Worm (Caenorhabditis elegans) whole organism, late embryonic: ENCODE results near the gene Y67H2A.7.
A peak's percentile ranks its signal among the peaks of the same experiment; 100 is the strongest.

Experiments
- C08G9.2 ChIP-seq: sonication (generic microtip); optimal IDR thresholded peaks from 2 replicates; lab custom pipeline; 2016; ENCODE audit warnings: mild to moderate bottlenecking, missing genetic modification characterization, moderate library complexity, missing compliant biosample characterization
- K09A11.1 ChIP-seq: sonication (generic microtip); optimal IDR thresholded peaks from 2 replicates; lab custom pipeline; 2017; ENCODE audit warnings: antibody characterized with exemption, mild to moderate bottlenecking, missing genetic modification characterization, missing compliant biosample characterization; ENCODE audit not compliant: insufficient read depth
- T23F11.4 ChIP-seq: fragments of 200-800 bp; sonication (Bioruptor generic); optimal IDR thresholded peaks from 2 replicates; lab custom pipeline; 2018; ENCODE audit warnings: mild to moderate bottlenecking, missing genetic modification characterization, missing compliant biosample characterization
- Y22D7AL.16 ChIP-seq: sonication (generic microtip); optimal IDR thresholded peaks from 2 replicates; lab custom pipeline; 2016; ENCODE audit warnings: missing genetic modification characterization, missing compliant biosample characterization
- ahr-1 ChIP-seq: sonication (generic microtip); optimal IDR thresholded peaks from 2 replicates; lab custom pipeline; 2016; ENCODE audit warnings: missing genetic modification characterization, missing compliant biosample characterization
- ama-1 ChIP-seq: fragments of 150-350 bp; optimal IDR thresholded peaks from 2 replicates; lab custom pipeline; 2014
- ceh-18 ChIP-seq: sonication (generic microtip); optimal IDR thresholded peaks from 2 replicates; lab custom pipeline; 2016; ENCODE audit warnings: missing genetic modification characterization, missing compliant biosample characterization
- ceh-19 ChIP-seq: fragments of 200-800 bp; sonication (Bioruptor generic); optimal IDR thresholded peaks from 2 replicates; lab custom pipeline; 2018; ENCODE audit warnings: mild to moderate bottlenecking, missing genetic modification characterization, missing compliant biosample characterization
- ceh-22 ChIP-seq: sonication (generic microtip); optimal IDR thresholded peaks from 2 replicates; lab custom pipeline; 2017; ENCODE audit warnings: missing biosample characterization, missing genetic modification characterization
- ceh-31 ChIP-seq: sonication (generic microtip); optimal IDR thresholded peaks from 2 replicates; lab custom pipeline; 2016; ENCODE audit warnings: missing genetic modification characterization, missing compliant biosample characterization
- ceh-48 ChIP-seq: sonication (generic microtip); optimal IDR thresholded peaks from 2 replicates; lab custom pipeline; 2016; ENCODE audit warnings: missing genetic modification characterization, inconsistent platforms, missing compliant biosample characterization
- ceh-6 ChIP-seq: fragments of 200-800 bp; sonication (Bioruptor generic); optimal IDR thresholded peaks from 2 replicates; lab custom pipeline; 2018; ENCODE audit warnings: mild to moderate bottlenecking, missing genetic modification characterization, missing compliant biosample characterization
- dve-1 ChIP-seq: sonication (generic microtip); optimal IDR thresholded peaks from 2 replicates; lab custom pipeline; 2017; ENCODE audit warnings: antibody characterized with exemption, mild to moderate bottlenecking, missing genetic modification characterization, missing compliant biosample characterization
- elt-2 ChIP-seq: sonication (generic microtip); optimal IDR thresholded peaks from 2 replicates; lab custom pipeline; 2016; ENCODE audit warnings: missing genetic modification reagents, missing genetic modification characterization, missing compliant biosample characterization
- elt-4 ChIP-seq: sonication (generic microtip); optimal IDR thresholded peaks from 2 replicates; lab custom pipeline; 2016; ENCODE audit warnings: missing genetic modification characterization, missing compliant biosample characterization
- eyg-1 ChIP-seq: sonication (generic microtip); optimal IDR thresholded peaks from 2 replicates; lab custom pipeline; 2016; ENCODE audit warnings: missing genotype, missing genetic modification characterization, missing compliant biosample characterization
- fkh-6 ChIP-seq: sonication (generic microtip); optimal IDR thresholded peaks from 2 replicates; lab custom pipeline; 2016; ENCODE audit warnings: missing genetic modification characterization, missing compliant biosample characterization
- hlh-13 ChIP-seq: fragments of 200-800 bp; sonication (Bioruptor generic); optimal IDR thresholded peaks from 2 replicates; lab custom pipeline; 2018; ENCODE audit warnings: mild to moderate bottlenecking, missing genetic modification characterization, missing compliant biosample characterization
- hlh-15 ChIP-seq: sonication (generic microtip); optimal IDR thresholded peaks from 2 replicates; lab custom pipeline; 2016; ENCODE audit warnings: missing genetic modification characterization, missing compliant biosample characterization
- hlh-30 ChIP-seq: sonication (generic microtip); optimal IDR thresholded peaks from 2 replicates; lab custom pipeline; 2017; ENCODE audit warnings: antibody characterized with exemption, missing genetic modification characterization, missing compliant biosample characterization; ENCODE audit not compliant: insufficient read depth
- hlh-6 ChIP-seq: sonication (generic microtip); optimal IDR thresholded peaks from 2 replicates; lab custom pipeline; 2016; ENCODE audit warnings: missing genotype, missing genetic modification characterization, missing compliant biosample characterization
- hlh-8 ChIP-seq: sonication (generic microtip); optimal IDR thresholded peaks from 2 replicates; lab custom pipeline; 2016; ENCODE audit warnings: missing genotype, missing genetic modification characterization, missing compliant biosample characterization
- lim-6 ChIP-seq: sonication (generic microtip); optimal IDR thresholded peaks from 2 replicates; lab custom pipeline; 2016; ENCODE audit warnings: missing genetic modification characterization, missing compliant biosample characterization
- lin-11 ChIP-seq: fragments of 200-800 bp; sonication (Bioruptor generic); optimal IDR thresholded peaks from 2 replicates; lab custom pipeline; 2018; ENCODE audit warnings: mild to moderate bottlenecking, missing genetic modification characterization, missing compliant biosample characterization
- madf-2 ChIP-seq: sonication (generic microtip); optimal IDR thresholded peaks from 2 replicates; lab custom pipeline; 2017; ENCODE audit warnings: missing genetic modification characterization, missing compliant biosample characterization
- npax-4 ChIP-seq: sonication (generic microtip); optimal IDR thresholded peaks from 2 replicates; lab custom pipeline; 2016; ENCODE audit warnings: missing genetic modification characterization, missing compliant biosample characterization
- odd-2 ChIP-seq: sonication (generic microtip); optimal IDR thresholded peaks from 2 replicates; lab custom pipeline; 2017; ENCODE audit warnings: antibody characterized with exemption, mild to moderate bottlenecking, missing genetic modification characterization, missing compliant biosample characterization
- pha-2 ChIP-seq: sonication (generic microtip); optimal IDR thresholded peaks from 2 replicates; lab custom pipeline; 2017; ENCODE audit warnings: mild to moderate bottlenecking, missing genetic modification characterization, missing compliant biosample characterization
- pqm-1 ChIP-seq: sonication (generic microtip); optimal IDR thresholded peaks from 2 replicates; lab custom pipeline; 2016; ENCODE audit warnings: missing genetic modification characterization, missing compliant biosample characterization
- sox-2 ChIP-seq: fragments of 200-800 bp; sonication (Bioruptor generic); IDR thresholded peaks from 2 replicates; pipeline ENCODE4 v1.3.6; 2022; ENCODE audit warnings: missing genetic modification reagents, missing genetic modification characterization, missing compliant biosample characterization
- unc-3 ChIP-seq, 2 experiments: fragments of 200-800 bp in 1 of 2; sonication (Bioruptor generic) in 1 of 2; sonication (generic microtip) in 1 of 2; conservative IDR thresholded peaks in 1 of 2; optimal IDR thresholded peaks in 1 of 2; 2 replicates each; pipeline versions ENCODE4 v1.3.6 to Lab custom; 2016 to 2022; ENCODE audit warnings: missing compliant biosample characterization in 2 of 2, missing genetic modification characterization in 2 of 2, missing genetic modification reagents in 1 of 2
- unc-42 ChIP-seq: sonication (generic microtip); optimal IDR thresholded peaks from 2 replicates; lab custom pipeline; 2016; ENCODE audit warnings: missing genotype, missing genetic modification characterization, missing compliant biosample characterization
- unc-55 ChIP-seq: sonication (generic microtip); optimal IDR thresholded peaks from 2 replicates; lab custom pipeline; 2017; ENCODE audit warnings: missing biosample characterization, missing genetic modification reagents, missing genetic modification characterization
- unc-86 ChIP-seq: sonication (generic microtip); optimal IDR thresholded peaks from 2 replicates; lab custom pipeline; 2016; ENCODE audit warnings: missing genetic modification characterization, missing compliant biosample characterization
- zip-5 ChIP-seq: sonication (generic microtip); optimal IDR thresholded peaks from 2 replicates; lab custom pipeline; 2016; ENCODE audit warnings: missing genetic modification characterization, missing compliant biosample characterization
- ztf-16 ChIP-seq: sonication (generic microtip); optimal IDR thresholded peaks from 2 replicates; lab custom pipeline; 2017; ENCODE audit warnings: missing genetic modification characterization, missing compliant biosample characterization

Y67H2A.7 gene

ce11 chrIV:13319886-13320650 lies 16.5 kb downstream of the Y67H2A.7 start:
- TF ChIP-seq hlh-13 = no peak
- no peak for TF ChIP-seq madf-2 (tag; lab: Kevin White, UChicago)
- TF ChIP-seq C08G9.2 (tag; lab: Kevin White, UChicago) = no peak
- no peak for TF ChIP-seq unc-42 (tag; lab: Kevin White, UChicago)
- no peak for TF ChIP-seq ceh-31 (tag; lab: Kevin White, UChicago)

DNA sequence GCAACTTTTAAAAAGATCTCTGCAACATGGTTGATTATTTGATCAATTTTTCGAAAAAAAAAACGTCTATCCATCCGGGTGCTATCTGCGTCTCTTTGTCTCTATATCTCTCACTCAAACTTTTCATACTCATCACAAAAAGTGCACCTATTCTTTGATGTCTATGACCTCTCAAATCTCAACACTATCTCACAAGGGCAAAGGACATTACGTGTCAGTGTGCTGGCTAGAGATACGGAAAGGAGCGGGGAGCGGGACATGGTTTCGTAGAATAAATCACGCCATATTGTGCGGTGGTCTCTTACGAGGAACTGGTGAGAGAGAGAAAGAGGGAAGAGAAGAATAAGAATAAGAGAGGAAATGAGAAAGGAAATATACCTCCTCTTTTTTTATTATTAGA lies 18.9 kb downstream of the Y67H2A.7 start:
- no peak for TF ChIP-seq elt-2
- no peak for TF ChIP-seq dve-1 (tag; lab: Kevin White, UChicago)
- no peak for TF ChIP-seq pha-2 (tag; lab: Kevin White, UChicago)
- TF ChIP-seq Y22D7AL.16 (tag; lab: Kevin White, UChicago) = no peak
- no peak for TF ChIP-seq C08G9.2 (tag; lab: Kevin White, UChicago)
- no peak for TF ChIP-seq ceh-19 (GFP tag; lab: Kevin White, UChicago)
- no peak for TF ChIP-seq ceh-18 (tag; lab: Kevin White, UChicago)
- TF ChIP-seq hlh-15 (tag; lab: Kevin White, UChicago) = no peak
- no peak for TF ChIP-seq hlh-6 (tag; lab: Kevin White, UChicago)
- TF ChIP-seq ceh-48 = no peak
- TF ChIP-seq hlh-30 (tag; lab: Kevin White, UChicago) = no peak
- no peak for TF ChIP-seq pqm-1
- TF ChIP-seq zip-5 = no peak

- TF ChIP-seq odd-2 (tag; lab: Kevin White, UChicago) (no peak), lin-11 (tag; lab: Kevin White, UChicago) (no peak), ceh-6 (no peak), hlh-30 (tag; lab: Kevin White, UChicago) (no peak), hlh-8 (tag; lab: Kevin White, UChicago) (no peak), unc-55 (GFP tag; lab: Kevin White, UChicago) (no peak), sox-2 (GFP tag; lab: Robert Waterston, UW) (no peak), ahr-1 (tag; lab: Kevin White, UChicago) (no peak), K09A11.1 (tag; lab: Kevin White, UChicago) (no peak), zip-5 (no peak), T23F11.4 (GFP tag; lab: Kevin White, UChicago) (no peak), lim-6 (tag; lab: Kevin White, UChicago) (no peak), unc-86 (tag; lab: Kevin White, UChicago) (no peak), pha-2 (tag; lab: Kevin White, UChicago) (no peak), unc-3 (GFP tag; conservative IDR thresholded peaks at IDR 0.05; lab: Robert Waterston, UW) (no peak), unc-3 (tag; optimal IDR thresholded peaks at IDR 0.05; lab: Kevin White, UChicago) (no peak), madf-2 (tag; lab: Kevin White, UChicago) (no peak), fkh-6 (tag; lab: Kevin White, UChicago) (no peak)
These were observed 20.3 kb downstream of the Y67H2A.7 start, which contains the start of gene fat-2 for ce11 chrIV:13323823-13324359. TSS of gene fat-2 (plus strand) at chrIV:13323873.

DNA sequence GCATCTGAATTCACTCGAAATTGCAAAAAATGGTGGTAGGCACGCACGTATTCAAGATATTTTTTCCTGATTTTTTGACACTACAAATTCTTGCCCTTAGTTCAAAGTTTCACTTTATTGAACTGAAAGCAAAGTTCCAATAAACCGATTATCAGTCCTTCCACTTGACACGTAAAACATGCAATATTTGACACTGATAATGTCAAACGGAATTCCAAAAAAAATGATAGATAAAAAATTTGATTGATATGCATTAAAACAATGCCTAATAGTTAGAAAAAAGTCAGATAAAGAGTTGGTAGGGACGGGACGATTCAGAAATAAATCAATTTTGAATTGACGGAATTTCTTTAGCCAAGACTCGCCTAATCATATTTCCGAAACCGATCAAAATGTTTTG lies 23.5 kb downstream of the Y67H2A.7 start:
- TF ChIP-seq pha-2 (tag; lab: Kevin White, UChicago) = no peak
- TF ChIP-seq elt-2 = peak; percentile 50
- TF ChIP-seq, all 69 proteins: peak for 1

DNA sequence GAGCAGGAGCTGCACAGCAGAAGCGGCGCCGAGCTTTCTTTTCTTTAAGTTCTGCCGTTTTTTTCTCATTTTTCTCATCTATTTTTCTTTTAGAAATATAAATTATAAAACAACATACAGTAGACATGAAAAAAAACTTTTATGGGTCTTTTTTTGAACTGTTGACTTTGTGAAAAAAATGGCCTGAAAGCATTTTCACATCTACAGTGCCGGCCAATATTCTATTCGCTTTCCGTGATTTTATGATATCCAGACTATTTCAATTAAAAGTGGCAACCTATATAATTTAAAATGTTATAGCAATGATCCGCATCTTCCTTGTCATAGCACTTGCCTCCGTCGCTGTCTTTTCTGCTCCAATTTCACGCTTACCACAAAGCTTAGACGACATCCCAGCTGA lies 24.5 kb downstream of the Y67H2A.7 start, which contains the start of gene far-6:
Gene far-6, plus strand, starts transcription at position 301 of the 400 bp plus-strand sequence.
- TF ChIP-seq ztf-16 (tag; lab: Kevin White, UChicago) (no peak), zip-5 (no peak), lim-6 (tag; lab: Kevin White, UChicago) (no peak), npax-4 (tag; lab: Kevin White, UChicago) (no peak), ama-1 (lab: Kevin White, UChicago) (no peak), eyg-1 (no peak), elt-4 (tag; lab: Kevin White, UChicago) (no peak), ceh-22 (tag; lab: Kevin White, UChicago) (no peak)
